Worm (Caenorhabditis elegans) whole organism, L4/young adult: Measurements from ENCODE around the gene Y57A10C.8.

Experiments
- dao-5 ChIP-seq: sonication (generic microtip); optimal IDR thresholded peaks from 2 replicates; lab custom pipeline; 2016; ENCODE audit warnings: missing genotype, missing genetic modification characterization, moderate library complexity, missing compliant biosample characterization
- him-1 ChIP-seq: sonication (generic microtip); optimal IDR thresholded peaks from 2 replicates; lab custom pipeline; 2016; ENCODE audit warnings: missing genotype, missing genetic modification reagents, missing genetic modification characterization, missing compliant biosample characterization

ce11 chrII:12386781-12387180, 42.9 kb downstream of the Y57A10C.8 start, which contains the start of gene sre-42:
- TF ChIP-seq dao-5 (tag; lab: Kevin White, UChicago) = no peak
- TF ChIP-seq him-1 = no peak
